Fruit fly (Drosophila melanogaster): ENCODE results near the gene QIL1.

DNA sequence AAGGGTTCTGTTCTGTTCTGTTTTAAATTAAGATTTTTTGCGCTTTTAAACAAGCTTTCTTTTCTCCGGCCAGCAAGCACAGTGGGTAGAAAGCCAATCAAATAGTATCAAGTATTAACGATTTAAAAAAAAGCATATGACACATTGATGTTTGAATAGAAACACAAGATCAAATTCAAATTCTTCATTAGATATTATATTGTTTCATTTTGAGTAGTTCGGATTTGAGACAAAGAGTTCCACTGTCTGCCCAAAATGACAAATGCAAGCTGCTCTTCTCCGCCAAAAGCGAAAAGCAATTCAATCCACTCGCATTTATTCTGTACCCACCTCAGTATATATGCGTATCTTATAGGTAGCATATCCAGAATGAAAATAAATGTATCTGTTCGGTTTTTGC, 36.5 kb downstream of the QIL1 start:
- TF ChIP-seq pan (optimal IDR thresholded peaks at IDR 0.05), result no peak
- TF ChIP-seq psq (optimal IDR thresholded peaks at IDR 0.05), result no peak
- no peak for TF ChIP-seq usp (GFP tag; optimal IDR thresholded peaks at IDR 0.05)
- TF ChIP-seq EcR (GFP tag; optimal IDR thresholded peaks at IDR 0.05), result no peak
- TF ChIP-seq CG8478 (optimal IDR thresholded peaks at IDR 0.05), result no peak

Data from whole organism.